Fruit fly (Drosophila melanogaster): Measurements from ENCODE around the gene CG32756.

Gene CG32756

DNA sequence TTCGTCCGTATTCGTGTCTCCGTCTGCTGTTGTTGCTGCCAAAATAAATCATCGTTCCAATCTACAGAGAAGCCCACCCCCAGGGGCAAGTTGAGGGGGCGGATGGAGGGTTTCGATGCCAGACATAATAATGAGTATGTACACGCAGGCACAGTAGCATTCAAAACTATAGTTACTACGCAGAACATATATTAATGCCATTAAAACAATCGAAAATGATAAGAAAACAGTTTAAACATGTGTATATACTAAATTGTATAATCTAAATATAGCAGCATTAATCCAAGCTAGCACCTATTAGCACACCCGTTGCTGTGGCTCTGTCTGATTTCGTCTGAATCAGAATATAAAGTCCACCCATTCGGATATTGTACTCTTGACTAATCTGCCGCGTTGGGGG, 35.4 kb downstream of the CG32756 start (continued):
- TF ChIP-seq Hr51 (GFP tag; optimal IDR thresholded peaks at IDR 0.05) (peak; percentile 6 to 79), vnd (GFP tag; IDR thresholded peaks at IDR 0.05; ENCODE audit: partially characterized antibody) (no peak), CG2116 (GFP tag; optimal IDR thresholded peaks at IDR 0.05) (no peak), tgo (GFP tag; IDR thresholded peaks at IDR 0.05) (peak; percentile 81), hb (GFP tag; IDR thresholded peaks at IDR 0.05; ENCODE audit: partially characterized antibody) (no peak), Ets65A (GFP tag) (peak; percentile 78), chm (GFP tag; IDR thresholded peaks at IDR 0.05) (peak; percentile 72; the same call in 1 of the 2 replicates), tna (GFP tag; IDR thresholded peaks at IDR 0.05; ENCODE audit: partially characterized antibody) (no peak), CG1233 (GFP tag; optimal IDR thresholded peaks at IDR 0.05) (peak; percentile 53), Bteb2 (GFP tag; optimal IDR thresholded peaks at IDR 0.05) (peak; percentile 55), dm (GFP tag; optimal IDR thresholded peaks at IDR 0.05) (peak; percentile 34), Optix (GFP tag; IDR thresholded peaks at IDR 0.05) (peak; percentile 50; the same call in 1 of the 3 replicates), tx (GFP tag; optimal IDR thresholded peaks at IDR 0.05) (peak; percentile 14), CG7372 (GFP tag; IDR thresholded peaks at IDR 0.05) (peak; percentile 62), D (optimal IDR thresholded peaks at IDR 0.05) (no peak), D (GFP tag; optimal IDR thresholded peaks at IDR 0.05) (peak; percentile 47), CG11695 (GFP tag; IDR thresholded peaks at IDR 0.05) (peak; percentile 87), lov (optimal IDR thresholded peaks at IDR 0.05) (no peak), lov (GFP tag; IDR thresholded peaks at IDR 0.05) (peak; percentile 70; the same call in 1 of the 3 replicates), CG5953 (GFP tag; IDR thresholded peaks at IDR 0.05) (peak; percentile 52; the same call in 1 of the 2 replicates), Hand (GFP tag; optimal IDR thresholded peaks at IDR 0.05) (peak; percentile 77), fd64A (GFP tag; optimal IDR thresholded peaks at IDR 0.05) (no peak), NC2β (GFP tag; optimal IDR thresholded peaks at IDR 0.05) (no peak), so (GFP tag; IDR thresholded peaks at IDR 0.05) (0 out of 3 replicates have a peak, but pooled peaks have one; percentile 69), Blimp-1 (GFP tag; optimal IDR thresholded peaks at IDR 0.05) (peak; percentile 70), D19A (tag; optimal IDR thresholded peaks at IDR 0.05) (peak; percentile 53), Fer2 (tag; optimal IDR thresholded peaks at IDR 0.05) (peak; percentile 17), nom (GFP tag; optimal IDR thresholded peaks at IDR 0.05) (peak; percentile 69), ATbp (GFP tag; optimal IDR thresholded peaks at IDR 0.05) (peak; percentile 76), chn (GFP tag; optimal IDR thresholded peaks at IDR 0.05) (peak; percentile 60), CG15696 (tag; optimal IDR thresholded peaks at IDR 0.05) (no peak), NfI (GFP tag; optimal IDR thresholded peaks at IDR 0.05) (peak; percentile 70), Aef1 (GFP tag; IDR thresholded peaks at IDR 0.05) (peak; percentile 80), ato (GFP tag; IDR thresholded peaks at IDR 0.05; ENCODE audit: partially characterized antibody) (no peak), CG17568 (GFP tag; optimal IDR thresholded peaks at IDR 0.05) (peak; percentile 65), CG30020 (tag; optimal IDR thresholded peaks at IDR 0.05) (no peak), CG8944 (GFP tag; optimal IDR thresholded peaks at IDR 0.05) (peak; percentile 41), fru (optimal IDR thresholded peaks at IDR 0.05) (no peak), CG12104 (GFP tag; optimal IDR thresholded peaks at IDR 0.05) (peak; percentile 44), p53 (GFP tag; optimal IDR thresholded peaks at IDR 0.05) (no peak), CG33557 (GFP tag; optimal IDR thresholded peaks at IDR 0.05) (no peak), repo (GFP tag; optimal IDR thresholded peaks at IDR 0.05) (no peak), Dref (GFP tag; IDR thresholded peaks at IDR 0.05) (no peak; the same call in 1 of the 2 replicates), CG1529 (GFP tag; optimal IDR thresholded peaks at IDR 0.05) (peak; percentile 22), chinmo (GFP tag; IDR thresholded peaks at IDR 0.05; ENCODE audit: partially characterized antibody) (no peak), CG9727 (GFP tag; optimal IDR thresholded peaks at IDR 0.05) (peak; percentile 52), CG8388 (GFP tag; optimal IDR thresholded peaks at IDR 0.05) (peak; percentile 45), Taf1 (GFP tag; IDR thresholded peaks at IDR 0.05) (peak; percentile 83), Hmx (GFP tag; optimal IDR thresholded peaks at IDR 0.05) (peak; percentile 15), Ptx1 (GFP tag; IDR thresholded peaks at IDR 0.05) (peak; percentile 82), CG9437 (GFP tag; optimal IDR thresholded peaks at IDR 0.05) (peak; percentile 42)
